Worm (Caenorhabditis elegans) whole organism, L3 larva: Measurements from ENCODE around the gene ZC513.3.
A peak's percentile ranks its signal among the peaks of the same experiment; 100 is the strongest.

ENCODE experiments used
- R02D3.7 ChIP-seq: fragments of 150-350 bp; optimal IDR thresholded peaks from 2 replicates; lab custom pipeline; 2014; ENCODE audit warnings: missing biosample characterization, missing genetic modification characterization
- ZK546.5 ChIP-seq: sonication (generic microtip); optimal IDR thresholded peaks from 2 replicates; lab custom pipeline; 2017; ENCODE audit warnings: missing biosample characterization, missing genetic modification characterization
- aly-2 ChIP-seq: fragments of 150-350 bp; optimal IDR thresholded peaks from 2 replicates; lab custom pipeline; 2014; ENCODE audit warnings: missing biosample characterization, missing genetic modification characterization
- ama-1 ChIP-seq: fragments of 150-350 bp; optimal IDR thresholded peaks from 2 replicates; lab custom pipeline; 2018
- ceh-16 ChIP-seq: sonication (generic microtip); optimal IDR thresholded peaks from 2 replicates; lab custom pipeline; 2017; ENCODE audit warnings: missing biosample characterization, missing genetic modification characterization
- ceh-28 ChIP-seq: fragments of 150-350 bp; optimal IDR thresholded peaks from 2 replicates; lab custom pipeline; 2014; ENCODE audit warnings: missing biosample characterization, missing genetic modification reagents, missing genetic modification characterization
- ceh-9 ChIP-seq: sonication (generic microtip); optimal IDR thresholded peaks from 2 replicates; lab custom pipeline; 2018; ENCODE audit warnings: missing biosample characterization, missing genetic modification characterization
- daf-12 ChIP-seq: fragments of 150-350 bp; optimal IDR thresholded peaks from 2 replicates; lab custom pipeline; 2014; ENCODE audit warnings: missing biosample characterization, missing genetic modification reagents, missing genetic modification characterization
- egl-27 ChIP-seq: sonication (generic microtip); optimal IDR thresholded peaks from 4 replicates; lab custom pipeline; 2017; ENCODE audit warnings: missing biosample characterization, missing genetic modification reagents, missing genetic modification characterization
- egl-5 ChIP-seq: fragments of 150-350 bp; optimal IDR thresholded peaks from 2 replicates; lab custom pipeline; 2017; ENCODE audit warnings: missing biosample characterization, missing genetic modification reagents, missing genetic modification characterization, inconsistent platforms
- elt-1 ChIP-seq: fragments of 150-350 bp; optimal IDR thresholded peaks from 2 replicates; lab custom pipeline; 2014; ENCODE audit warnings: missing biosample characterization, missing genetic modification characterization
- elt-2 ChIP-seq: sonication (generic microtip); optimal IDR thresholded peaks from 2 replicates; lab custom pipeline; 2016; ENCODE audit warnings: missing genetic modification reagents, mild to moderate bottlenecking, missing genetic modification characterization, missing compliant biosample characterization
- elt-3 ChIP-seq, 3 experiments: fragments of 150-350 bp in 1 of 3; sonication (generic microtip) in 2 of 3; optimal IDR thresholded peaks; 2 replicates in 2 of 3; 4 replicates in 1 of 3; lab custom pipeline; 2014 to 2017; ENCODE audit warnings: missing biosample characterization in 3 of 3, missing genetic modification characterization in 3 of 3
- eor-1 ChIP-seq, 2 experiments: fragments of 150-350 bp; optimal IDR thresholded peaks; 2 replicates each; lab custom pipeline; 2014 to 2018; ENCODE audit warnings: missing biosample characterization in 2 of 2, missing genetic modification characterization in 2 of 2
- fkh-2 ChIP-seq: fragments of 150-350 bp; optimal IDR thresholded peaks from 2 replicates; lab custom pipeline; 2014; ENCODE audit warnings: missing biosample characterization, missing genetic modification reagents, missing genetic modification characterization
- fos-1 ChIP-seq: fragments of 150-350 bp; optimal IDR thresholded peaks from 2 replicates; lab custom pipeline; 2014; ENCODE audit warnings: missing biosample characterization, missing genetic modification characterization
- hmg-11 ChIP-seq: sonication (generic microtip); optimal IDR thresholded peaks from 2 replicates; lab custom pipeline; 2016; ENCODE audit warnings: missing genetic modification characterization, missing compliant biosample characterization
- jun-1 ChIP-seq: fragments of 150-350 bp; optimal IDR thresholded peaks from 2 replicates; lab custom pipeline; 2014; ENCODE audit warnings: missing biosample characterization, missing genetic modification reagents, missing genetic modification characterization
- lin-15B ChIP-seq: fragments of 150-350 bp; optimal IDR thresholded peaks from 2 replicates; lab custom pipeline; 2014; ENCODE audit warnings: missing biosample characterization, missing genetic modification characterization
- lin-39 ChIP-seq: fragments of 150-350 bp; optimal IDR thresholded peaks from 2 replicates; lab custom pipeline; 2018; ENCODE audit warnings: missing biosample characterization, missing genetic modification reagents, missing genetic modification characterization
- lsy-12 ChIP-seq: sonication (generic microtip); optimal IDR thresholded peaks from 2 replicates; lab custom pipeline; 2016; ENCODE audit warnings: mild to moderate bottlenecking, missing genetic modification characterization, missing compliant biosample characterization
- mdl-1 ChIP-seq: fragments of 150-350 bp; optimal IDR thresholded peaks from 2 replicates; lab custom pipeline; 2014; ENCODE audit warnings: missing biosample characterization, missing genetic modification characterization
- mml-1 ChIP-seq: fragments of 150-350 bp; sonication (generic microtip); optimal IDR thresholded peaks from 3 replicates; lab custom pipeline; 2014; ENCODE audit warnings: missing biosample characterization, missing genetic modification characterization
- nfya-1 ChIP-seq: sonication (generic microtip); optimal IDR thresholded peaks from 2 replicates; lab custom pipeline; 2017; ENCODE audit warnings: missing genetic modification characterization, mild to moderate bottlenecking, missing compliant biosample characterization, antibody characterized with exemption, moderate library complexity; ENCODE audit not compliant: insufficient read depth
- nhr-11 ChIP-seq: fragments of 150-350 bp; optimal IDR thresholded peaks from 2 replicates; lab custom pipeline; 2014; ENCODE audit warnings: missing biosample characterization, missing genetic modification characterization
- nhr-12 ChIP-seq: fragments of 150-350 bp; optimal IDR thresholded peaks from 2 replicates; lab custom pipeline; 2014; ENCODE audit warnings: missing biosample characterization, missing genetic modification characterization
- nhr-23 ChIP-seq: fragments of 150-350 bp; optimal IDR thresholded peaks from 2 replicates; lab custom pipeline; 2014; ENCODE audit warnings: missing biosample characterization, missing genetic modification reagents, missing genetic modification characterization
- nhr-25 ChIP-seq: sonication (generic microtip); optimal IDR thresholded peaks from 2 replicates; lab custom pipeline; 2017; ENCODE audit warnings: missing biosample characterization, missing genetic modification characterization
- nhr-28 ChIP-seq: fragments of 150-350 bp; optimal IDR thresholded peaks from 2 replicates; lab custom pipeline; 2014; ENCODE audit warnings: missing biosample characterization, missing genetic modification characterization
- nhr-43 ChIP-seq: sonication (generic microtip); optimal IDR thresholded peaks from 2 replicates; lab custom pipeline; 2016; ENCODE audit warnings: mild to moderate bottlenecking, missing genetic modification characterization, missing compliant biosample characterization; ENCODE audit not compliant: poor library complexity, severe bottlenecking
- nhr-67 ChIP-seq: fragments of 150-350 bp; optimal IDR thresholded peaks from 2 replicates; lab custom pipeline; 2014; ENCODE audit warnings: missing biosample characterization, missing genetic modification characterization
- nhr-76 ChIP-seq: fragments of 150-350 bp; sonication (generic microtip); optimal IDR thresholded peaks from 5 replicates; lab custom pipeline; 2014; ENCODE audit warnings: missing biosample characterization, missing genetic modification characterization
- pha-4 ChIP-seq: fragments of 150-350 bp; optimal IDR thresholded peaks from 2 replicates; lab custom pipeline; 2014; ENCODE audit warnings: missing biosample characterization, missing genetic modification reagents, missing genetic modification characterization
- sea-2 ChIP-seq: fragments of 150-350 bp; sonication (generic microtip); optimal IDR thresholded peaks from 4 replicates; lab custom pipeline; 2014; ENCODE audit warnings: missing biosample characterization, missing genetic modification reagents, missing genetic modification characterization
- skn-1 ChIP-seq: fragments of 150-350 bp; optimal IDR thresholded peaks from 2 replicates; lab custom pipeline; 2014; ENCODE audit warnings: missing biosample characterization, missing genetic modification characterization
- snpc-4 ChIP-seq: fragments of 150-350 bp; optimal IDR thresholded peaks from 2 replicates; lab custom pipeline; 2014; ENCODE audit warnings: missing biosample characterization, missing genetic modification characterization
- tbx-2 ChIP-seq: sonication (generic microtip); optimal IDR thresholded peaks from 2 replicates; lab custom pipeline; 2016; ENCODE audit warnings: mild to moderate bottlenecking, missing genetic modification characterization, missing compliant biosample characterization
- unc-39 ChIP-seq: sonication (generic microtip); optimal IDR thresholded peaks from 4 replicates; lab custom pipeline; 2017; ENCODE audit warnings: missing biosample characterization, missing genetic modification characterization
- unc-62 ChIP-seq: fragments of 150-350 bp; sonication (generic microtip); optimal IDR thresholded peaks from 4 replicates; lab custom pipeline; 2014; ENCODE audit warnings: missing biosample characterization, missing genetic modification reagents, missing genetic modification characterization
- ztf-11 ChIP-seq: fragments of 150-350 bp; optimal IDR thresholded peaks from 2 replicates; lab custom pipeline; 2014; ENCODE audit warnings: missing biosample characterization, missing genetic modification characterization
- ztf-4 ChIP-seq: fragments of 150-350 bp; optimal IDR thresholded peaks from 2 replicates; lab custom pipeline; 2014; ENCODE audit warnings: missing biosample characterization, missing genetic modification characterization

ZC513.3 gene

ce11 chrV:8073162-8073561, 26.4 kb downstream of the ZC513.3 start:
- no peak for TF ChIP-seq lin-15B (tag; lab: Kevin White, UChicago)
- no peak for TF ChIP-seq nhr-67 (tag; lab: Kevin White, UChicago)
- TF ChIP-seq lsy-12 (tag; lab: Kevin White, UChicago): no peak
- no peak for TF ChIP-seq R02D3.7 (tag; lab: Kevin White, UChicago)
- no peak for TF ChIP-seq ceh-16 (tag; lab: Kevin White, UChicago)
- TF ChIP-seq mdl-1 (tag; lab: Kevin White, UChicago): no peak
- TF ChIP-seq snpc-4: no peak
- no peak for TF ChIP-seq ceh-9 (tag; lab: Kevin White, UChicago)
- TF ChIP-seq fos-1: no peak
- TF ChIP-seq elt-2: no peak
- peak; percentile 62 for TF ChIP-seq nhr-23 (tag; lab: Kevin White, UChicago)
- TF ChIP-seq unc-39 (tag; lab: Kevin White, UChicago): no peak
- TF ChIP-seq nhr-76: no peak
- TF ChIP-seq nhr-25 (tag; lab: Kevin White, UChicago): peak; percentile 26
- TF ChIP-seq ztf-4: no peak
- no peak for TF ChIP-seq nhr-12 (tag; lab: Kevin White, UChicago)
- TF ChIP-seq hmg-11 (tag; lab: Kevin White, UChicago): no peak
- no peak for TF ChIP-seq mml-1 (tag; lab: Kevin White, UChicago)
- no peak for TF ChIP-seq eor-1 (tag; optimal IDR thresholded peaks at IDR 0.05; lab: Kevin White, UChicago)
- TF ChIP-seq aly-2 (tag; lab: Kevin White, UChicago): no peak
- no peak for TF ChIP-seq egl-5 (tag; lab: Kevin White, UChicago)
- TF ChIP-seq egl-27 (tag; lab: Kevin White, UChicago): peak; percentile 39
- TF ChIP-seq nhr-43 (tag; lab: Kevin White, UChicago): peak; percentile 48
- TF ChIP-seq jun-1 (tag; lab: Kevin White, UChicago): no peak
- TF ChIP-seq skn-1 (tag; lab: Kevin White, UChicago): no peak
- TF ChIP-seq fkh-2: no peak
- TF ChIP-seq unc-62 (GFP tag; lab: Kevin White, UChicago): no peak
- no peak for TF ChIP-seq nhr-11 (tag; lab: Kevin White, UChicago)
- TF ChIP-seq daf-12 (tag; lab: Kevin White, UChicago): no peak
- peak; percentile 36 to 82 (median 53) for TF ChIP-seq elt-3 (tag; optimal IDR thresholded peaks at IDR 0.05; lab: Kevin White, UChicago)
- no peak for TF ChIP-seq elt-1
- peak; percentile 40 for TF ChIP-seq ceh-28 (tag; lab: Kevin White, UChicago)
- TF ChIP-seq lin-39 (tag; lab: Kevin White, UChicago): no peak
- TF ChIP-seq sea-2 (GFP tag; lab: Kevin White, UChicago): no peak
- TF ChIP-seq ztf-11 (tag; lab: Kevin White, UChicago): no peak
- no peak for TF ChIP-seq nfya-1 (tag; lab: Kevin White, UChicago)

ce11 chrV:8075712-8076111, 28.9 kb downstream of the ZC513.3 start, which contains the start of gene catp-3:
Gene catp-3, plus strand, starts transcription at chrV:8076012.
- TF ChIP-seq pha-4 (tag; lab: Kevin White, UChicago) (no peak), nhr-28 (tag; lab: Kevin White, UChicago) (no peak), nhr-76 (no peak), lin-15B (tag; lab: Kevin White, UChicago) (no peak), jun-1 (tag; lab: Kevin White, UChicago) (no peak), snpc-4 (no peak), ama-1 (lab: Kevin White, UChicago) (no peak), elt-1 (no peak), daf-12 (tag; lab: Kevin White, UChicago) (no peak), ceh-16 (tag; lab: Kevin White, UChicago) (no peak), unc-39 (tag; lab: Kevin White, UChicago) (no peak), nhr-43 (tag; lab: Kevin White, UChicago) (no peak), ZK546.5 (no peak), ztf-4 (no peak), ztf-11 (tag; lab: Kevin White, UChicago) (no peak), nhr-67 (tag; lab: Kevin White, UChicago) (no peak)

- TF ChIP-seq unc-39 (tag; lab: Kevin White, UChicago): no peak
- TF ChIP-seq lin-15B (tag; lab: Kevin White, UChicago): no peak
- TF ChIP-seq sea-2 (GFP tag; lab: Kevin White, UChicago): no peak
- TF ChIP-seq nfya-1 (tag; lab: Kevin White, UChicago): no peak
- no peak for TF ChIP-seq R02D3.7 (tag; lab: Kevin White, UChicago)
- TF ChIP-seq hmg-11 (tag; lab: Kevin White, UChicago): no peak
- TF ChIP-seq jun-1 (tag; lab: Kevin White, UChicago): no peak
- TF ChIP-seq ztf-4: no peak
- no peak for TF ChIP-seq fkh-2
- no peak for TF ChIP-seq unc-62 (GFP tag; lab: Kevin White, UChicago)
- TF ChIP-seq nhr-25 (tag; lab: Kevin White, UChicago): no peak
- no peak for TF ChIP-seq lsy-12 (tag; lab: Kevin White, UChicago)
- TF ChIP-seq fos-1: no peak
- TF ChIP-seq nhr-43 (tag; lab: Kevin White, UChicago): no peak
- TF ChIP-seq pha-4 (tag; lab: Kevin White, UChicago): no peak
- no peak for TF ChIP-seq tbx-2 (tag; lab: Kevin White, UChicago)
- no peak for TF ChIP-seq egl-5 (tag; lab: Kevin White, UChicago)
- TF ChIP-seq egl-27 (tag; lab: Kevin White, UChicago): no peak
- no peak for TF ChIP-seq elt-1
These were observed 33.0 kb downstream of the ZC513.3 start for ce11 chrV:8079813-8080212.
